Worm (Caenorhabditis elegans) whole organism, late embryonic: ENCODE data around the gene C12D8.13.

Experiments
- F13H6.1 ChIP-seq: sonication (generic microtip); optimal IDR thresholded peaks from 2 replicates; lab custom pipeline; 2016; ENCODE audit warnings: missing genetic modification characterization, missing compliant biosample characterization
- ceh-30 ChIP-seq: fragments of 150-350 bp; optimal IDR thresholded peaks from 2 replicates; lab custom pipeline; 2014; ENCODE audit warnings: missing biosample characterization, missing genetic modification characterization
- odd-2 ChIP-seq: sonication (generic microtip); optimal IDR thresholded peaks from 2 replicates; lab custom pipeline; 2017; ENCODE audit warnings: antibody characterized with exemption, mild to moderate bottlenecking, missing genetic modification characterization, missing compliant biosample characterization
- pha-4 ChIP-seq: fragments of 150-350 bp; optimal IDR thresholded peaks from 2 replicates; lab custom pipeline; 2018; ENCODE audit warnings: missing biosample characterization, missing genetic modification reagents, missing genetic modification characterization
- ttx-3 ChIP-seq: sonication (generic microtip); optimal IDR thresholded peaks from 2 replicates; lab custom pipeline; 2016; ENCODE audit warnings: missing genetic modification reagents, missing genetic modification characterization, missing compliant biosample characterization

- no peak for TF ChIP-seq F13H6.1
- TF ChIP-seq pha-4 (tag; lab: Kevin White, UChicago): no peak
- no peak for TF ChIP-seq ceh-30 (tag; lab: Kevin White, UChicago)
- TF ChIP-seq odd-2 (tag; lab: Kevin White, UChicago): no peak
- TF ChIP-seq ttx-3 (tag; lab: Kevin White, UChicago): no peak
These were observed 10.4 kb upstream of the C12D8.13 start, which contains the start of gene fipr-6 for ce11 chrV:10230932-10231331.
